Worm (Caenorhabditis elegans): Measurements from ENCODE around the gene spk-1.
"Not testable (repeated sequence)": the region's sequence is repeated elsewhere in the genome, so short reads cannot be mapped to it uniquely, and the experiment has no call there.

DNA sequence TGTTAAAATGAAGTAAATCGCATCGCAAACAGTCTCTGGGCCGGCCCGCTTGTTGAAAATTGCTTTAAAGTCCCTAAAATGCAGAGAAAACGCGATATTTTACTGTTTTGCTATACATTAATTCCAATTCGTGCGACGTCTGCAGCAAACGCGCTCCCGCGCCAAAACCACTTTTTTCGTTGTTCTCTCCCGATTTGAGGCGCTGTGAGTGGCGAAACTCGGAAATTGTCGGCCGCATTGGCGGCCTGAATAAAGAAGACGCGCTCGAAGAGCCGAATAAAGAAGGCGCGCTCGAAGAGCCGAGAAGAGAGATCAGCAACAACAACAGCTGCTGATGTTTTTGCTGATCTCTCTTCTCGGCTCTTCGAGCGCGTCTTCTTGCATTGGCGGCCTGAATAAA, 48.1 kb upstream of the spk-1 start:
- TF ChIP-seq ama-1 (optimal IDR thresholded peaks at IDR 0.05); pqm-1 (tag; optimal IDR thresholded peaks at IDR 0.05); egl-13 (tag; optimal IDR thresholded peaks at IDR 0.05); ceh-88 (GFP tag; IDR thresholded peaks at IDR 0.05); blmp-1 (tag; optimal IDR thresholded peaks at IDR 0.05); vab-15 (tag; optimal IDR thresholded peaks at IDR 0.05): not testable (repeated sequence)

Measured in whole organism, L1 larva.